Fruit fly (Drosophila melanogaster) whole organism, pupa: ENCODE data around the gene Vm26Ac.

ENCODE experiments used
- CG10348 ChIP-seq: fragments of 200-800 bp; sonication (Bioruptor generic); IDR thresholded peaks from 2 replicates; pipeline ENCODE4 v1.3.6; 2022; ENCODE audit warnings: missing biosample characterization, missing genetic modification characterization
- CG12605 ChIP-seq: fragments of 200-800 bp; sonication (Bioruptor generic); IDR thresholded peaks from 2 replicates; pipeline ENCODE4 v1.3.6; 2022; ENCODE audit warnings: missing biosample characterization, missing genetic modification characterization
- CG13204 ChIP-seq: fragments of 200-800 bp; sonication (Bioruptor generic); optimal IDR thresholded peaks from 2 replicates; lab custom pipeline; 2018; ENCODE audit warnings: missing biosample characterization, mild to moderate bottlenecking, missing genetic modification characterization, moderate library complexity
- CG14655 ChIP-seq: fragments of 200-800 bp; sonication (Bioruptor generic); optimal IDR thresholded peaks from 3 replicates; lab custom pipeline; 2017; ENCODE audit warnings: mild to moderate bottlenecking, missing biosample characterization, missing genetic modification reagents, missing genetic modification characterization
- CG15710 ChIP-seq: fragments of 200-800 bp; sonication (Bioruptor generic); optimal IDR thresholded peaks from 2 replicates; lab custom pipeline; 2018; ENCODE audit warnings: missing biosample characterization, mild to moderate bottlenecking, missing genetic modification characterization, moderate library complexity
- CG17806 ChIP-seq: fragments of 200-800 bp; sonication (Bioruptor generic); optimal IDR thresholded peaks from 2 replicates; lab custom pipeline; 2018; ENCODE audit warnings: missing biosample characterization, mild to moderate bottlenecking, missing genetic modification characterization, moderate library complexity
- CG32121 ChIP-seq: fragments of 200-800 bp; sonication (Bioruptor generic); IDR thresholded peaks from 2 replicates; pipeline ENCODE4 v1.3.6; 2022; ENCODE audit warnings: missing biosample characterization, missing genetic modification characterization
- CG34367 ChIP-seq: fragments of 200-800 bp; sonication (Bioruptor generic); optimal IDR thresholded peaks from 2 replicates; lab custom pipeline; 2018; ENCODE audit warnings: missing biosample characterization, mild to moderate bottlenecking, missing genetic modification characterization
- CG4496 ChIP-seq: fragments of 200-800 bp; sonication (Bioruptor generic); IDR thresholded peaks from 3 replicates; pipeline ENCODE4 v1.3.6; 2022; ENCODE audit warnings: missing biosample characterization, missing genetic modification characterization
- CG8159 ChIP-seq: fragments of 200-800 bp; sonication (Bioruptor generic); optimal IDR thresholded peaks from 3 replicates; lab custom pipeline; 2018; ENCODE audit warnings: missing biosample characterization, mild to moderate bottlenecking, missing genetic modification characterization, moderate library complexity
- CG8301 ChIP-seq: fragments of 200-800 bp; sonication (Bioruptor generic); optimal IDR thresholded peaks from 2 replicates; lab custom pipeline; 2018; ENCODE audit warnings: missing biosample characterization, mild to moderate bottlenecking, missing genetic modification characterization
- CG9948 ChIP-seq: fragments of 200-800 bp; sonication (Bioruptor generic); optimal IDR thresholded peaks from 2 replicates; lab custom pipeline; 2018; ENCODE audit warnings: missing biosample characterization, mild to moderate bottlenecking, missing genetic modification characterization, moderate library complexity
- D1 ChIP-seq: fragments of 200-800 bp; sonication (Bioruptor generic); optimal IDR thresholded peaks from 2 replicates; lab custom pipeline; 2018; ENCODE audit warnings: missing biosample characterization, mild to moderate bottlenecking, missing genetic modification characterization, moderate library complexity
- EcR ChIP-seq: fragments of 200-800 bp; sonication (Bioruptor generic); optimal IDR thresholded peaks from 3 replicates; lab custom pipeline; 2019; ENCODE audit warnings: missing biosample characterization, missing genetic modification characterization, mild to moderate bottlenecking, moderate library complexity, missing genetic modification reagents
- Ets98B ChIP-seq: fragments of 200-800 bp; sonication (Bioruptor generic); IDR thresholded peaks from 2 replicates; pipeline ENCODE4 v1.3.6; 2022; ENCODE audit warnings: missing biosample characterization, missing genetic modification characterization
- Pif1A ChIP-seq: fragments of 200-800 bp; sonication (Bioruptor generic); optimal IDR thresholded peaks from 3 replicates; lab custom pipeline; 2016; ENCODE audit warnings: missing biosample characterization, missing genetic modification characterization
- Pif1B ChIP-seq: fragments of 200-800 bp; sonication (Bioruptor generic); optimal IDR thresholded peaks from 3 replicates; lab custom pipeline; 2016; ENCODE audit warnings: missing biosample characterization, missing genetic modification characterization
- Snoo ChIP-seq: fragments of 200-800 bp; sonication (Bioruptor generic); optimal IDR thresholded peaks from 3 replicates; lab custom pipeline; 2017; ENCODE audit warnings: missing biosample characterization, mild to moderate bottlenecking, missing genetic modification characterization, inconsistent platforms
- fd96Ca ChIP-seq: fragments of 200-800 bp; sonication (Bioruptor generic); IDR thresholded peaks from 3 replicates; pipeline ENCODE4 v1.3.6; 2022; ENCODE audit warnings: missing biosample characterization, missing genetic modification characterization
- gl ChIP-seq: fragments of 200-800 bp; sonication (Bioruptor generic); optimal IDR thresholded peaks from 2 replicates; lab custom pipeline; 2018; ENCODE audit warnings: missing biosample characterization, mild to moderate bottlenecking, missing genetic modification characterization
- rn ChIP-seq: fragments of 200-800 bp; sonication (Bioruptor generic); IDR thresholded peaks from 2 replicates; pipeline ENCODE4 v1.3.6; 2022; ENCODE audit warnings: missing biosample characterization, missing genetic modification characterization

The Vm26Ac gene

DNA sequence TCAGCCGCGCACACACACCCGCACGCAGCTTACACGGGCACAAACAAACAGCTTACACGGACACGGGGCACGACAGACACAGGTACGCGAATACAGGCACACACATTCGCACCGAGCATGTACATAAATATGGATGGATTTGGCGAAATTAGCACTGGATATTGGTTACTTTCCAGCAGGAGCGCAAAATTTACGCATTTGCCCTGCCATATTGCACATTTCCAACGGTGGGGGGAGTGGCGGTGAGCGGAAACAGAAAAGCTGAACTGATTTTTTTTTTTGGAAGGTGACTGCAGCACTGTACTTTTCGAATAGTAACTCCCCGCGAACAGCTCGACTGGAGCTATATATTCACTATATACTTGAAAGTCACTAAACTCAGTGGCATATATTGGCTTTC is 40.0 kb upstream of the Vm26Ac start:
- 0 out of 3 replicates have a peak, but pooled peaks have one; percentile 3 for TF ChIP-seq CG4496 (GFP tag; lab: Robert Waterston, UW)
- TF ChIP-seq CG34367, result no peak

DNA sequence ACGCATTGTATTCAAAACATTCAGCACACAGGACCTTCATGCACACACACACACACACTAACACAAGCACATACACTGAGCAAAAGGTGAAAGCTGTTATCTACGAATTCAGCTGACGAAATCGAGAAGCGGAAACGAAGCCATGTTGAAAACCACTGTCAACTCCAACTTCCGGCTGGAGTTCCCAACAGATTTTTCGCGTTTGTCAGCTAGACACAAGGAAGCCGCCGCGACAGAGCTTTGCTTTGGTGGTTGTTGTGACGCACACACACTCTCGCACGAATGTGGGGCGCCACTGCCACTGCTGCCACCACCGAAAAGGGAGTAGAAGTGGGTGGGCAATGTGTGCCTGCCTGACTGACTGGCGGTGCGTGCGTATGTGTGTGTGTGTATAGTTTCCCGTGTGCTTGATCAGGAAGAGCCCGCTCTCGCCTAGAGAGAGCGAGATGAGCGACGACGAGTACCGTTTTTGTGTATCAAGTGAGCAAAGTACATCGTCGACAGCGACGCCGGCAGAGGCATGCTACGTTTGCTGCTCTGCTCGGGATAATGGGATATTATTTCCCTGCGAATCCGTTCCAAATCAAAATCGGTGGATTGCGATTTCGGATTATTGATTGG is 39.3 kb upstream of the Vm26Ac start:
- no peak for TF ChIP-seq EcR (GFP tag; lab: Kevin White, UChicago)
- TF ChIP-seq CG32121 (GFP tag; lab: Robert Waterston, UW), result no peak
- peak; percentile 39 for TF ChIP-seq CG15710 (tag; lab: Kevin White, UChicago)
- no peak for TF ChIP-seq CG9948 (tag; lab: Kevin White, UChicago)
- no peak for TF ChIP-seq CG8301 (tag; lab: Kevin White, UChicago)
- no peak for TF ChIP-seq CG14655
- peak; percentile 10 for TF ChIP-seq CG13204 (GFP tag; lab: Kevin White, UChicago)
- peak; percentile 6 for TF ChIP-seq CG8159 (tag; lab: Kevin White, UChicago)
- no peak for TF ChIP-seq Pif1A (GFP tag; lab: Kevin White, UChicago)
- TF ChIP-seq Snoo (tag; lab: Kevin White, UChicago), result peak; percentile 31
- TF ChIP-seq Ets98B (GFP tag; lab: Robert Waterston, UW), result no peak
- no peak for TF ChIP-seq CG10348 (GFP tag; lab: Robert Waterston, UW)
- TF ChIP-seq rn (GFP tag; lab: Robert Waterston, UW), result no peak
- TF ChIP-seq fd96Ca (GFP tag; lab: Robert Waterston, UW), result no peak
- no peak for TF ChIP-seq CG12605
- peak; percentile 15 for TF ChIP-seq CG34367
- peak; percentile 34 for TF ChIP-seq gl (tag; lab: Kevin White, UChicago)
- TF ChIP-seq CG4496 (GFP tag; lab: Robert Waterston, UW), result peak; percentile 10; the same call in 2 of the 3 replicates

DNA sequence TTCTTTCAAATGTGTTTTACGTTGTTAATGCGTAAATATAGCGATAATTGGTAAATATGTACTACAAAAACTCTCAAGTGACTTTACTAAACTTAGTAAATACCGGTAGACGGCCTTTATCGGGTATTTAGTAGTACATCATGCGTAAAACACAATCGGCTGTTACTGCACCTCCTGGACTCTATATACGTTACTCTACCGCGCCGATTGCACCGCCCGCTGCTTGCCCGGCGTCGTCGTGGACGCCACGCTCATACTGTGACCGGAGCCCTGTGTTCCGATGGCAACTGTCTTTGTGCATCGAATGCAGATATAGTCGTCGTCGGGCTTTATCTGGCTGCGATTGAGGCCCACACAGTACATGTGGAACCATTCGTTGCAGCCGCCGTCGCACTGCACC is 32.0 kb upstream of the Vm26Ac start:
- TF ChIP-seq CG14655, result no peak
- 0 out of 3 replicates have a peak, but pooled peaks have one; percentile 34 for TF ChIP-seq fd96Ca (GFP tag; lab: Robert Waterston, UW)
- TF ChIP-seq Pif1B (GFP tag; lab: Kevin White, UChicago), result no peak
- TF ChIP-seq CG13204 (GFP tag; lab: Kevin White, UChicago), result peak; percentile 45

DNA sequence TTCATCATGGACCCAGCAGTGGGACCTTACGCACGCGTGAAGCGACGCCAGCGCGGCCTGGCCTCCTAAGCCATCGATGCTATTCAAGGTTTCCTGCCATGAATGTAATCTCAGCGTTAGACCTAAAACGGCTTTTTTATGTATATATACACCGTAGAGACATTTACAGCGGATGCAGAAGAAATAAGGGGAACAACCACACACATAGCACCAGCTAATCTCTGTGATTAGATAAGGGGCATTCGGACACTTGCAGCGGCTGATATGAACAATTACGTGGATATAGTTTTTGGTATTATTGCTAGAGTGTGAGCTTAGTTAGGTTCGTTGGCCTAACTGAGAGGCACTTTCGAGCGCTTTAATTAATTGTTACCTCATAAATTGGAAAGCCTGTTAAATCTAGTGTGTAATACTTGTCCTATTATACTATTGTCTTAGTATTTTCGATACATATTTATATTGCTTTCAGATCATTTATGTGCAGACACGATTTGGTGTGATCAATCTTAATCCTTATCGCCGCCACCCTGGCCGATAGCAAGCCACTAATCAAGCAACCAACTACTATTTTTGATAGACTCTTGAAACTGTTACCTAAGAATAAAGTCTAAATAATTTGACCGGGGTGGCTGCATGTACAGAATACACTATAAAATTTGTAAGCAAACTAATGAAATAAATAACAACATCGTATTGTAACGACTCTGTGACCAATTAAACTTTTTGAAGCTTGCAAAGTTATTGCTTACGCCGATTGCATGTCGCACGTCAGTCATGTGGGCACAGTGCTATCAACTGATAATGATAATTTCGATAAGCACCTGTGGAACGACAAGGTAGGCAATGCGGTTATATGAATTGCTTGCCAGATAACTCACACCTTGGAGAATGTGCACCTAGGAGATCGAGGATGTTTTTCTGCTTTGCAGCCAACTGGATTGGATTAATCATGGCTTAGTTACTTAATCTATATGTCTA is 30.0 kb upstream of the Vm26Ac start:
- TF ChIP-seq CG10348 (GFP tag; lab: Robert Waterston, UW), result no peak
- TF ChIP-seq gl (tag; lab: Kevin White, UChicago), result no peak
- no peak for TF ChIP-seq CG8159 (tag; lab: Kevin White, UChicago)

DNA sequence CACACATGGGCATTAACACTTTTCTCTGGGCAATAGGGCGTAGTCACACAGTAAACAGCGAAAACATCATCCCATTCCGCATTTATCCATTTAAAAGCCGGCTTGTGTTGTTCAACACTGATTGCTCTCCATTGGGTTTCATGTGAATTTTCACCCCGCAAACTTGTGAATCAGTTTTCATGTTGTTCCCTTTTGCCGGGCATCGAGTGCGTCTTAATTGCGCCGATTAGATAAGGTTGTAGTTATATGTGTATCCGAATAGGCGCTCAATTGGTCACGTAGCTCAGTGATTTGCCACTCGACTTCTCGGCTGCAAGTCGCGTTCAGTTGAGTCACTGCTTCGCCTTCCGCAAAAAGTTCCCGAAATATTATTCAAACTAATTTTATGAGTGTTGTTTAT is 28.5 kb upstream of the Vm26Ac start:
- TF ChIP-seq Snoo (tag; lab: Kevin White, UChicago) (no peak), CG4496 (GFP tag; lab: Robert Waterston, UW) (no peak), Pif1A (GFP tag; lab: Kevin White, UChicago) (no peak), CG13204 (GFP tag; lab: Kevin White, UChicago) (no peak), CG8159 (tag; lab: Kevin White, UChicago) (no peak), CG10348 (GFP tag; lab: Robert Waterston, UW) (no peak), CG32121 (GFP tag; lab: Robert Waterston, UW) (no peak), CG15710 (tag; lab: Kevin White, UChicago) (no peak), gl (tag; lab: Kevin White, UChicago) (no peak), CG8301 (tag; lab: Kevin White, UChicago) (no peak), CG14655 (no peak), CG17806 (tag; lab: Kevin White, UChicago) (no peak), D1 (tag; lab: Kevin White, UChicago) (no peak), CG34367 (no peak), rn (GFP tag; lab: Robert Waterston, UW) (no peak), fd96Ca (GFP tag; lab: Robert Waterston, UW) (no peak), EcR (GFP tag; lab: Kevin White, UChicago) (no peak)

DNA sequence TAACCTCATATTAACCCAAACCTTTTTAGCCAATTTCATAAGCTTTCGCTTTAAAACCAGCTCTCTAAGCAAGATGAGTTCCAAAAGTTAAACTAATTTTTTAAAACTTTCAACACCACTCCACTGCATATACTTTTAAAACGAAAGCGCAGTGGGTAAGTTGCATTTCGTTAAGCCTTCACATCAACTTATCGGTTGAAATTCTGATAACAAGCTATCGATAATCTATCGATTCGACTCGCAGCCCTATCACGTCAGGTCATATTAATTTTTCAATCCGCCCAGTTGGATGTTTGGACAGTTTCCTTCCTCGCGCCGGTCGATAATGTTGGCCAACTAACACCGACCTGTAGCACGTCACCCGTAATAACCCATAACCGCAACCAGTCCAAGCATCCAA is 27.7 kb upstream of the Vm26Ac start, which contains the start of gene ifc:
ifc (plus strand) TSS at position 255 of the 400 bp plus-strand sequence.
- TF ChIP-seq CG15710 (tag; lab: Kevin White, UChicago) (peak; percentile 11), CG13204 (GFP tag; lab: Kevin White, UChicago) (no peak), CG9948 (tag; lab: Kevin White, UChicago) (peak; percentile 6), CG17806 (tag; lab: Kevin White, UChicago) (peak; percentile 22), Pif1A (GFP tag; lab: Kevin White, UChicago) (no peak), Snoo (tag; lab: Kevin White, UChicago) (peak; percentile 45), rn (GFP tag; lab: Robert Waterston, UW) (no peak), fd96Ca (GFP tag; lab: Robert Waterston, UW) (no peak), CG12605 (no peak), CG14655 (no peak), CG34367 (no peak), Ets98B (GFP tag; lab: Robert Waterston, UW) (no peak), gl (tag; lab: Kevin White, UChicago) (no peak), CG8301 (tag; lab: Kevin White, UChicago) (no peak), CG8159 (tag; lab: Kevin White, UChicago) (peak; percentile 35)
